Fruit fly (Drosophila melanogaster): ENCODE measurements around the gene CG9427.

dm6 chr3R:9640313-9640712 is 13.6 kb upstream of the CG9427 start:
- no peak for TF ChIP-seq psq (GFP tag; optimal IDR thresholded peaks at IDR 0.05)
- no peak for TF ChIP-seq usp (GFP tag; optimal IDR thresholded peaks at IDR 0.05)
- TF ChIP-seq pan (optimal IDR thresholded peaks at IDR 0.05) = no peak
- no peak for TF ChIP-seq CG32264 (GFP tag; optimal IDR thresholded peaks at IDR 0.05)
- TF ChIP-seq h (GFP tag; optimal IDR thresholded peaks at IDR 0.05) = no peak
- TF ChIP-seq lola (GFP tag; optimal IDR thresholded peaks at IDR 0.05) = no peak
- no peak for TF ChIP-seq br (GFP tag; optimal IDR thresholded peaks at IDR 0.05)
- TF ChIP-seq Abd-B (GFP tag; optimal IDR thresholded peaks at IDR 0.05) = no peak
- no peak for TF ChIP-seq brk (GFP tag; optimal IDR thresholded peaks at IDR 0.05)
- no peak for TF ChIP-seq Sp1 (GFP tag; optimal IDR thresholded peaks at IDR 0.05)
- TF ChIP-seq OdsH (GFP tag; optimal IDR thresholded peaks at IDR 0.05) = no peak

Measured in whole organism, wandering third instar larva.